Fruit fly (Drosophila melanogaster) Kc167 (cell line): ENCODE measurements around the gene vkg.

Source experiments
- Myc ChIP-seq: fragments of >200 bp; optimal IDR thresholded peaks from 2 replicates; lab custom pipeline; 2017; ENCODE audit warnings: missing external identifiers
- Sin3A ChIP-seq: fragments of >200 bp; optimal IDR thresholded peaks from 2 replicates; lab custom pipeline; 2018; ENCODE audit warnings: missing external identifiers
- h ChIP-seq: fragments of >200 bp; optimal IDR thresholded peaks from 3 replicates; lab custom pipeline; 2018; ENCODE audit warnings: missing external identifiers
- insv ChIP-seq: fragments of >200 bp; optimal IDR thresholded peaks from 3 replicates; lab custom pipeline; 2018; ENCODE audit warnings: missing external identifiers
- psq ChIP-seq: fragments of >200 bp; optimal IDR thresholded peaks from 2 replicates; lab custom pipeline; 2017; ENCODE audit warnings: missing external identifiers
- ttk ChIP-seq: sonication (Bioruptor generic); optimal IDR thresholded peaks from 2 replicates; lab custom pipeline; 2017; ENCODE audit warnings: missing external identifiers

The vkg gene

dm6 chr2L:4976988-4977551, 50.9 kb downstream of the vkg start, which contains the start of the genes Gmd and CG3792:
Gene Gmd, minus strand, starts transcription at chr2L:4977023.
Gene CG3792, plus strand, starts transcription at chr2L:4977312.
- TF ChIP-seq Myc (lab: Kevin White, UChicago), result no peak
- TF ChIP-seq insv, result no peak
- no peak for TF ChIP-seq Sin3A
- TF ChIP-seq ttk (lab: Kevin White, UChicago), result no peak
- TF ChIP-seq psq, result no peak
- no peak for TF ChIP-seq h (lab: Kevin White, UChicago)

dm6 chr2L:4973731-4974415, 54.1 kb downstream of the vkg start, which contains the start of gene mRpL28:
Gene mRpL28, plus strand, starts transcription at chr2L:4973976.
- TF ChIP-seq Myc (lab: Kevin White, UChicago) (no peak), psq (no peak), ttk (lab: Kevin White, UChicago) (no peak), h (lab: Kevin White, UChicago) (no peak), Sin3A (no peak), insv (no peak)

- TF ChIP-seq psq, result no peak
- TF ChIP-seq ttk (lab: Kevin White, UChicago), result no peak
- TF ChIP-seq Myc (lab: Kevin White, UChicago), result no peak
- TF ChIP-seq h (lab: Kevin White, UChicago), result no peak
- TF ChIP-seq Sin3A, result no peak
Observed at dm6 chr2L:4971329-4971798, 56.6 kb downstream of the vkg start, which contains the start of gene CG14043. Gene CG14043, plus strand, starts transcription at chr2L:4971702.

- TF ChIP-seq Myc (lab: Kevin White, UChicago) (no peak), insv (no peak), ttk (lab: Kevin White, UChicago) (no peak), h (lab: Kevin White, UChicago) (no peak), psq (no peak), Sin3A (no peak)
Observed at dm6 chr2L:4968767-4969166, 59.2 kb downstream of the vkg start, which contains the start of the genes Scox and Polr1C. Gene Scox, minus strand, starts transcription at chr2L:4968935. Gene Polr1C, plus strand, starts transcription at chr2L:4969004.

- no peak for TF ChIP-seq insv
- no peak for TF ChIP-seq Sin3A
- TF ChIP-seq h (lab: Kevin White, UChicago), result no peak
- no peak for TF ChIP-seq ttk (lab: Kevin White, UChicago)
Observed at dm6 chr2L:4967511-4967910, 60.5 kb downstream of the vkg start, which contains the start of gene eIF3i. Gene eIF3i, minus strand, starts transcription at chr2L:4967775.

- TF ChIP-seq Sin3A (no peak), psq (no peak), h (lab: Kevin White, UChicago) (no peak), insv (no peak), ttk (lab: Kevin White, UChicago) (no peak), Myc (lab: Kevin White, UChicago) (no peak)
Observed at dm6 chr2L:4965923-4966322, 62.1 kb downstream of the vkg start.

- no peak for TF ChIP-seq Sin3A
- TF ChIP-seq Myc (lab: Kevin White, UChicago), result no peak
- TF ChIP-seq psq, result no peak
- no peak for TF ChIP-seq h (lab: Kevin White, UChicago)
- TF ChIP-seq insv, result no peak
- TF ChIP-seq ttk (lab: Kevin White, UChicago), result no peak
Observed at dm6 chr2L:4965420-4965819, 62.6 kb downstream of the vkg start, which contains the start of gene CG34125. Gene CG34125, plus strand, starts transcription at chr2L:4965673.
